Fruit fly (Drosophila melanogaster) Kc167 (cell line): ENCODE results near the gene slow.

Experiments
- Myc ChIP-seq: fragments of >200 bp; optimal IDR thresholded peaks from 2 replicates; lab custom pipeline; 2017; ENCODE audit warnings: missing external identifiers
- Sin3A ChIP-seq: fragments of >200 bp; optimal IDR thresholded peaks from 2 replicates; lab custom pipeline; 2018; ENCODE audit warnings: missing external identifiers
- h ChIP-seq: fragments of >200 bp; optimal IDR thresholded peaks from 3 replicates; lab custom pipeline; 2018; ENCODE audit warnings: missing external identifiers
- insv ChIP-seq: fragments of >200 bp; optimal IDR thresholded peaks from 3 replicates; lab custom pipeline; 2018; ENCODE audit warnings: missing external identifiers
- psq ChIP-seq: fragments of >200 bp; optimal IDR thresholded peaks from 2 replicates; lab custom pipeline; 2017; ENCODE audit warnings: missing external identifiers
- ttk ChIP-seq: sonication (Bioruptor generic); optimal IDR thresholded peaks from 2 replicates; lab custom pipeline; 2017; ENCODE audit warnings: missing external identifiers

slow gene

DNA sequence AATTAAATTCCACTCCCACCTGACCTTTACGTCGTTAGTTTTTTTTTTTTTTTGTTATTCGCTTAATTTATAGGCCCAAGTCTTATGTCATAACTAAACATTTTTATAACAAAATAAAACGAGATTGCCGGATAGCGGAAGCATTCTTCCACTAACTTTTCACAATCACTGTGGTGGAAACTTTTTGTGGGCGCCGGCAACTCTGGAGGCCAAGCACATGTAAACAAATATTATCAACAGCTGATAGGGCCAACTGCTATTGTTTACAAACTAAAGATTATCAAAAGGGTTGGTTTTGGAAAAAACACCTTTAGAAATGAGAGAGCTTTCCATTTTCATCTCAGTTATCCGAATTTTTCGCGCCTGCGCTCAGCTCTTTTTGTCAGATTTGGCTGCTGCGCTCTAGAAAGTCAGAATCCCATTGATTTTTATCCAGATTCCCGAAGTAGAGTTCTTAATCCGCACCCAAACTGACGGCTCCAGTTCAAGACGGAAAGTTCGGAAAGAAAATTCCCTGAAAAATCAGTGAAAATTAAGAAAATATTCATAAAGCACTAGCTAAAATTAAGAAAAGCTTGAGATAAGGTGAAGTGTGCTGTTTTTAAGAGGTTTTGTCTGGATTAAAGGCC is 44.8 kb downstream of the slow start, which contains the start of gene nAChRbeta1:
nAChRbeta1 (plus strand) TSS at position 432 of the 629 bp plus-strand sequence.
- TF ChIP-seq Sin3A (lab: Kevin White, UChicago) (no peak), insv (lab: Kevin White, UChicago) (no peak), psq (lab: Kevin White, UChicago) (no peak), h (lab: Kevin White, UChicago) (no peak), ttk (lab: Kevin White, UChicago) (no peak), Myc (lab: Kevin White, UChicago) (no peak)

DNA sequence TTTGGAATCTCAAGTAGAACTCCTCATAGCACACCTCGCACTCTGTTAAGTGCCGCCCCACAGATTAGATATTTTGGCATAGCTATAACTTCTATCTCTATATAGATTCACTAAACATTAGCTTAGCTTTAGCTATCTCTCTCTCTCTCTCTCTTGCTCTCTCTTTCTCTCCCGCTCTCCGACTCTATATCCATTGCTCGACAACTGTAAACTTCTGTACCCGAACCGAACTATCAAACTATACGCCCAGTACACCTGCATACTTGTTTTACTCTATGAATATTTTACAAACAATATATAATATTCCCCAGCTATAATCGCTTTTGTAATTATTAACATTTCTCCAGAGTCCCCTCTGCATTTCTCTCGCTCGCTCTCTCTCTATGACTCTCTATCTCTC is 46.1 kb downstream of the slow start:
- TF ChIP-seq psq (lab: Kevin White, UChicago) (no peak), h (lab: Kevin White, UChicago) (no peak), insv (lab: Kevin White, UChicago) (no peak), Myc (lab: Kevin White, UChicago) (no peak), Sin3A (lab: Kevin White, UChicago) (no peak), ttk (lab: Kevin White, UChicago) (no peak)

DNA sequence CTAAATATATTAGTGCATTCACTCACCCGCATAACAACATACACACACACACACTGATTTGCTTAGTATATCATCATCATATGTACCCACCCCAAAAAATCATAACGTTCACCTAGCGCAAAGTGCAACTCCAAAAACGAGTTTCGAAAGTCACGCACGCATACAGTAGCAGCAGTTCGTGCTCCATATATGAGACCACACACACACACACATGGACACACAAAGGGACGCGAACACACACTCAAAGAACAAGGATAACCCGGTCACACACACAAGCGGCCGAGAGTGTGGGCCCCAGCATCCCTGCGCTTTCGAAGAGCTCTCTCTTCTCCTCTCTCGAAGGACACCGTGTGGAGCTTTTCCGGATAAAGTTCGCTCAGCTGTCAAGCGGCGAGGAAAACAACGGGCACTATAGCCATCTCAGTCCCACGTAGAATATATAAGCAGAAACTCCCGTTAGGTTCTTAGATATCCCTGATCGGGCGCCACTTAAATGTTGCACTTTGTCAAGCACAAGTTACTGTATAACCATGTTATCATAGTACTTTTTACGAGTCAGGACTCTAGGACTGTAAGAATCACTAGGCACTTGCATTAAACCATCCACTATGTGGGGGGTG is 47.0 kb downstream of the slow start:
- TF ChIP-seq psq (lab: Kevin White, UChicago) (no peak), h (lab: Kevin White, UChicago) (no peak), insv (lab: Kevin White, UChicago) (no peak), Myc (lab: Kevin White, UChicago) (no peak), ttk (lab: Kevin White, UChicago) (no peak), Sin3A (lab: Kevin White, UChicago) (no peak)

DNA sequence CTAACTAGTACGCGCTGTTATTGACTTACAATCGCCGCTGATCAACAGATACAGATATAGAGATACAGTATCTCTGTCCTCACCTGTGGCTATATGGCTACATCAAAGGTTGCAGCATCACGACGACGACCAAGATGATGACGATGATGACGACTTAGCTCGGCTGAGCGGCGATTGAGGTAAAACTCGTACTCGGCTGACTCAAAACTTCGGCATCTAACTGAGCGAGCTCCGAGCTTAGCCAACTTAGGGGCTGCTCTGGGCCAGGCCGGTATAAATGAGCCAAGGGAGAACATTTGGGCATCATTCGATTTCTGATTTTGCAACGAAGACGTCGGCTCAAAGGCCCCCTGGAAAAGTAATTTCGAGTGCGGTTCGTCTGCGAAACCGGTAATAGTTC is 52.2 kb downstream of the slow start, which contains the start of gene CG15021:
CG15021 (plus strand) TSS at position 301 of the 400 bp plus-strand sequence.
- no peak for TF ChIP-seq Sin3A (lab: Kevin White, UChicago)
- no peak for TF ChIP-seq h (lab: Kevin White, UChicago)
- TF ChIP-seq ttk (lab: Kevin White, UChicago) = no peak
- no peak for TF ChIP-seq insv (lab: Kevin White, UChicago)
- no peak for TF ChIP-seq Myc (lab: Kevin White, UChicago)
- TF ChIP-seq psq (lab: Kevin White, UChicago) = no peak

DNA sequence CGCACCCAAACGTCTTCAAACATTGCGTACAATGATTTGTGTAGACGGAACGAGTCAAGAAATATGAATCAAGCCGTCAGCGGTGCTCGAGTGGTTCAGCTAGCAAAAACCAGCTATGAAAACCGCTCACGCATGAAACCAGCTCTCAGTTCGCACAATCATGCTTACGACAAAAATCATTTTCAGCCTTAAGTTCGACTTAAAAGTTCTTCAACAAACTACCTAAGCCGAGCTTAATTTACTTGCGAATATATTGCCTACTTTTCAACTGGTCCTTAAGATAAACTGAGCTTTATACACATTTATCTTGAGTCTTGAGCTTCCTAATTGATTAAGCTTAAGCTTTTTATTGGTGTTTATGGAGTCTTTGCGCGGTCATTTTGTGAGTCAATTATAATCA is 55.9 kb downstream of the slow start:
- no peak for TF ChIP-seq psq (lab: Kevin White, UChicago)
- no peak for TF ChIP-seq Myc (lab: Kevin White, UChicago)
- no peak for TF ChIP-seq h (lab: Kevin White, UChicago)
- no peak for TF ChIP-seq Sin3A (lab: Kevin White, UChicago)
- no peak for TF ChIP-seq insv (lab: Kevin White, UChicago)
- TF ChIP-seq ttk (lab: Kevin White, UChicago) = no peak

DNA sequence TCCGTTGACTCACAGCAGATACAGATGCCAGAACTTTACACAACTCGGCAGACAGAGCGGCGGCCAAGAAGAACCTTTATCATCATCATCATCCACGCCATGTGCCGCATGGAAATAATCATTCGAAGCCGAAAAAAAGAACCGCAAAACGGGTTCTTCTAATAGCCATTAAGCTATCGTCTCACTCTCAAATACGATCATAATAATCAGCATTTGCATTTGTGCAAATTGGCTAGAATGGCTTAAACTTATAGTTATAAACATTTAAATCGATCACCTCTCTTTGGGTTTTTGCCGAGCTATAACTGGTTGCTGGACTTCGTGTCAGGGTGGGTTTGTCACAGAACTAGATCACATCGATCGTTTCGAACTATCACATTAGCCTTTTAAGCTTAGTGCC is 57.9 kb downstream of the slow start:
- TF ChIP-seq Sin3A (lab: Kevin White, UChicago) = no peak
- no peak for TF ChIP-seq psq (lab: Kevin White, UChicago)
- TF ChIP-seq ttk (lab: Kevin White, UChicago) = no peak
- TF ChIP-seq h (lab: Kevin White, UChicago) = no peak
- TF ChIP-seq Myc (lab: Kevin White, UChicago) = no peak
- TF ChIP-seq insv (lab: Kevin White, UChicago) = no peak

DNA sequence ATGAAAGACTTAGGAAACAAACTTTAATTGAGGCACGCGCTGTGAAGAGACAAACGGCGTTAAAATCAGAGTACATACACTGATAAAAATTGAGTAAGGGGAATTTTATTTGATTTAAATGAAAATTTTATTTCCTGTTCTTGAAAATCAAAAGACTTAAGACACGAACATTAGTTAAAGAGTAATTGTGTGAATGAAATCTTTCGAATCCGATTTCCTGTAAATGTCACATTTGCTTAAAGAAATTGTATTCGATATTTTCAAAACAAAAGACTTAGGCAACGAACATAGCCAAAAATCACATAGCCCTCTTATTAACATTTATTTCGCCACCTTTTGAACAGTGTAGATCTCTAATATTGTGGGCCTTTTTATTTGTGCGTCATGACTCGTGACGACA is 61.6 kb downstream of the slow start:
- TF ChIP-seq psq (lab: Kevin White, UChicago) (no peak), h (lab: Kevin White, UChicago) (no peak), Myc (lab: Kevin White, UChicago) (no peak), ttk (lab: Kevin White, UChicago) (no peak), insv (lab: Kevin White, UChicago) (no peak)

DNA sequence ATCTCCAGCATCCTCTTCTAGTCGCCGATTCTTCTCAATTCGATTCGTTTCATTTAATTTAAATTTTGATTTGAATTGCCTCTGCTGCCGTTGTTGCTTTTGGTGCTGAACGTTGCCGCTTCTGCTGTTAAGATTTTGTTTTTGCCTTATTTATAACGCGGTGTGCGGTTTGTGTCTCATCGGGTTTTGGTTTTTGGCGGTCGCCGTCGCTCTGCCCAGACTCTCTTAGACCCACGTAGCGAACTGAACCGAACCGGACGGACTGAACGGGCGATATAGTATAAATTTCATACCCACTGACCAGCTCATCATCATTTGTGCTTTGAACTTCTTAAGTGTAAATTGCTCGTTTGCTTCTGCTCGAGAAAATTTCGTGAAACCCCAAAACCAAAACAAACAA is 62.0 kb downstream of the slow start, which contains the start of gene CG12607:
CG12607 (plus strand) TSS at position 301 of the 400 bp plus-strand sequence.
- TF ChIP-seq insv (lab: Kevin White, UChicago) (no peak), ttk (lab: Kevin White, UChicago) (no peak), Myc (lab: Kevin White, UChicago) (no peak), Sin3A (lab: Kevin White, UChicago) (no peak), h (lab: Kevin White, UChicago) (no peak), psq (lab: Kevin White, UChicago) (no peak)

DNA sequence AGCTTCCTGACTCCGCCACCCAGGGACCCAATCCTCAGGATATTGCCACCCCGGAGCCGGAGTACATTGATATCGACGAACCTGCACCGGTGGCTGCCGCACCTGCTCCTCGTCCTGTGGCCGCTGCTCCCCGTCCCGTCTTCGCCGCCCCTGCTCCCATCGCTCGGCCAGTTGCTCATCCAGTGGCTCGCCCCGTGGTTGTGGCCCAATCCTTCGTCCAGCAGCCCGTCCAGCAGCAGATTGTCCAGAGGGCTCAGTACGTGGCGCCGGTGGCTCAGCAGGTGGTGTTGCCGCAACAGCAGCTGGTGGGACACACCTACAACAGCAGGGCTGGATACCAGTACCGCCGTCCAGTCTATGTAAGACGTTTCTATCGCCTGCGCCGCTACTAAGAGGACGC is 63.0 kb downstream of the slow start:
- TF ChIP-seq ttk (lab: Kevin White, UChicago) = no peak
- no peak for TF ChIP-seq psq (lab: Kevin White, UChicago)
- TF ChIP-seq insv (lab: Kevin White, UChicago) = no peak
- no peak for TF ChIP-seq h (lab: Kevin White, UChicago)
